Fruit fly (Drosophila melanogaster) whole organism, embryonic: ENCODE results near the gene Mocs1.

Source experiments
- Abd-B ChIP-seq: fragments of 200-800 bp; sonication (Bioruptor generic); optimal IDR thresholded peaks from 2 replicates; lab custom pipeline; 2018; ENCODE audit warnings: missing biosample characterization, mild to moderate bottlenecking, missing genetic modification characterization, moderate library complexity
- Atf-2 ChIP-seq: fragments of 200-800 bp; sonication (Bioruptor generic); optimal IDR thresholded peaks from 2 replicates; lab custom pipeline; 2016; ENCODE audit warnings: missing biosample characterization, missing genetic modification characterization
- CG1024 ChIP-seq: fragments of 200-800 bp; sonication (Bioruptor generic); IDR thresholded peaks from 2 replicates; pipeline ENCODE4 v1.3.6; 2022; ENCODE audit warnings: missing biosample characterization, missing genetic modification characterization
- CG10654 ChIP-seq: fragments of 200-800 bp; sonication (Bioruptor generic); optimal IDR thresholded peaks from 2 replicates; lab custom pipeline; 2016; ENCODE audit warnings: missing biosample characterization, missing genetic modification characterization
- CG11504 ChIP-seq: fragments of 200-800 bp; sonication (Bioruptor generic); optimal IDR thresholded peaks from 3 replicates; lab custom pipeline; 2019; ENCODE audit warnings: missing biosample characterization, mild to moderate bottlenecking, missing genetic modification characterization, moderate library complexity
- CG13424 ChIP-seq: fragments of 200-800 bp; sonication (Bioruptor generic); optimal IDR thresholded peaks from 2 replicates; lab custom pipeline; 2019; ENCODE audit warnings: missing biosample characterization, mild to moderate bottlenecking, missing genetic modification characterization, moderate library complexity
- CG14860 ChIP-seq: fragments of 200-800 bp; sonication (Bioruptor generic); IDR thresholded peaks from 3 replicates; pipeline ENCODE4 v1.3.6; 2022; ENCODE audit warnings: missing biosample characterization, missing genetic modification characterization; ENCODE audit not compliant: partially characterized antibody
- CG16863 ChIP-seq: fragments of 200-800 bp; sonication (Bioruptor generic); optimal IDR thresholded peaks from 3 replicates; lab custom pipeline; 2016; ENCODE audit warnings: missing biosample characterization, missing genetic modification characterization
- CG17385 ChIP-seq: fragments of 200-800 bp; sonication (Bioruptor generic); optimal IDR thresholded peaks from 3 replicates; lab custom pipeline; 2018; ENCODE audit warnings: missing biosample characterization, mild to moderate bottlenecking, missing genetic modification characterization
- CG17612 ChIP-seq: fragments of 200-800 bp; sonication (Bioruptor generic); IDR thresholded peaks from 2 replicates; pipeline ENCODE4 v1.3.6; 2022; ENCODE audit warnings: missing biosample characterization, missing genetic modification characterization
- CG17912 ChIP-seq: fragments of 200-800 bp; sonication (Bioruptor generic); optimal IDR thresholded peaks from 2 replicates; lab custom pipeline; 2018; ENCODE audit warnings: missing biosample characterization, mild to moderate bottlenecking, missing genetic modification characterization
- CG2116 ChIP-seq: fragments of 200-800 bp; sonication (Bioruptor generic); optimal IDR thresholded peaks from 3 replicates; lab custom pipeline; 2018; ENCODE audit warnings: missing biosample characterization, mild to moderate bottlenecking, missing genetic modification characterization
- CG30431 ChIP-seq: fragments of 200-800 bp; sonication (Bioruptor generic); optimal IDR thresholded peaks from 2 replicates; lab custom pipeline; 2017; ENCODE audit warnings: missing biosample characterization, missing genetic modification characterization
- CG34422 ChIP-seq: fragments of 200-800 bp; sonication (Bioruptor generic); IDR thresholded peaks from 3 replicates; pipeline ENCODE4 v1.3.6; 2022; ENCODE audit warnings: missing biosample characterization, missing genetic modification characterization
- CG7786 ChIP-seq: fragments of 200-800 bp; sonication (Bioruptor generic); optimal IDR thresholded peaks from 2 replicates; lab custom pipeline; 2016; ENCODE audit warnings: missing biosample characterization, missing genetic modification characterization
- CG8924 ChIP-seq: fragments of 200-800 bp; optimal IDR thresholded peaks from 3 replicates; lab custom pipeline; 2019; ENCODE audit warnings: missing biosample characterization, mild to moderate bottlenecking, missing genetic modification characterization, moderate library complexity
- Chrac-16 ChIP-seq: fragments of 200-800 bp; sonication (Bioruptor generic); optimal IDR thresholded peaks from 3 replicates; lab custom pipeline; 2016; ENCODE audit warnings: missing biosample characterization, missing genetic modification characterization
- GATAe ChIP-seq: fragments of 200-800 bp; sonication (Bioruptor generic); conservative IDR thresholded peaks from 2 replicates; pipeline ENCODE4 v1.3.6; 2022; ENCODE audit warnings: missing biosample characterization, missing genetic modification characterization
- HLH3B ChIP-seq: fragments of 200-800 bp; sonication (Bioruptor generic); IDR thresholded peaks from 2 replicates; pipeline ENCODE4 v1.3.6; 2022; ENCODE audit warnings: missing biosample characterization, missing genetic modification characterization
- HLH4C ChIP-seq: fragments of 200-800 bp; sonication (Bioruptor generic); IDR thresholded peaks from 3 replicates; pipeline ENCODE4 v1.3.6; 2022; ENCODE audit warnings: missing biosample characterization, missing genetic modification characterization; ENCODE audit not compliant: partially characterized antibody
- HmgD ChIP-seq: fragments of 200-800 bp; sonication (Bioruptor generic); optimal IDR thresholded peaks from 3 replicates; lab custom pipeline; 2016; ENCODE audit warnings: missing biosample characterization, missing genetic modification characterization
- Kr ChIP-seq: fragments of 200-800 bp; sonication (Bioruptor generic); optimal IDR thresholded peaks from 2 replicates; lab custom pipeline; 2017; ENCODE audit warnings: missing biosample characterization, mild to moderate bottlenecking, missing genetic modification characterization
- Lhr ChIP-seq: fragments of 200-800 bp; sonication (Bioruptor generic); optimal IDR thresholded peaks from 3 replicates; lab custom pipeline; 2017; ENCODE audit warnings: mild to moderate bottlenecking, missing biosample characterization, missing genetic modification reagents, missing genetic modification characterization
- MTF-1 ChIP-seq: fragments of 200-800 bp; sonication (Bioruptor generic); optimal IDR thresholded peaks from 2 replicates; lab custom pipeline; 2018; ENCODE audit warnings: missing biosample characterization, mild to moderate bottlenecking, missing genetic modification characterization, borderline replicate concordance
- NFAT ChIP-seq: fragments of 200-800 bp; sonication (Bioruptor generic); IDR thresholded peaks from 2 replicates; pipeline ENCODE4 v1.3.6; 2022; ENCODE audit warnings: missing biosample characterization, missing genetic modification characterization
- NfI ChIP-seq: fragments of 200-800 bp; sonication (Bioruptor generic); optimal IDR thresholded peaks from 3 replicates; lab custom pipeline; 2018; ENCODE audit warnings: missing biosample characterization, mild to moderate bottlenecking, missing genetic modification characterization, moderate library complexity
- Rfx ChIP-seq: fragments of 200-800 bp; sonication (Bioruptor generic); IDR thresholded peaks from 2 replicates; pipeline ENCODE4 v1.3.6; 2022; ENCODE audit warnings: missing biosample characterization, missing genetic modification characterization
- Ssrp ChIP-seq: fragments of 200-800 bp; sonication (Bioruptor generic); optimal IDR thresholded peaks from 2 replicates; lab custom pipeline; 2018; ENCODE audit warnings: missing biosample characterization, mild to moderate bottlenecking, missing genetic modification characterization, moderate library complexity
- Xrp1 ChIP-seq: fragments of 200-800 bp; sonication (Bioruptor generic); IDR thresholded peaks from 2 replicates; pipeline ENCODE4 v1.3.6; 2022; ENCODE audit warnings: missing biosample characterization, missing genetic modification characterization
- ara ChIP-seq: fragments of 200-800 bp; sonication (Bioruptor generic); IDR thresholded peaks from 2 replicates; pipeline ENCODE4 v1.3.6; 2022; ENCODE audit warnings: missing biosample characterization, missing genetic modification characterization
- ase ChIP-seq: fragments of 200-800 bp; sonication (Bioruptor generic); IDR thresholded peaks from 3 replicates; pipeline ENCODE4 v1.3.6; 2022; ENCODE audit warnings: missing biosample characterization, missing genetic modification characterization
- bbx ChIP-seq: fragments of 200-800 bp; sonication (Bioruptor generic); IDR thresholded peaks from 2 replicates; pipeline ENCODE4 v1.3.6; 2022; ENCODE audit warnings: missing biosample characterization, missing genetic modification characterization; ENCODE audit not compliant: partially characterized antibody
- chinmo ChIP-seq: fragments of 200-800 bp; sonication (Bioruptor generic); IDR thresholded peaks from 4 replicates; pipeline ENCODE4 v1.3.6; 2022; ENCODE audit warnings: missing biosample characterization, missing genetic modification characterization; ENCODE audit not compliant: partially characterized antibody
- ci ChIP-seq: fragments of 200-800 bp; sonication (Bioruptor generic); IDR thresholded peaks from 3 replicates; pipeline ENCODE4 v1.3.6; 2022; ENCODE audit warnings: missing biosample characterization, missing genetic modification characterization
- croc ChIP-seq: fragments of 200-800 bp; sonication (Bioruptor generic); conservative IDR thresholded peaks from 3 replicates; pipeline ENCODE4 v1.3.6; 2022; ENCODE audit warnings: missing biosample characterization, missing genetic modification characterization
- eve ChIP-seq, 2 experiments: fragments of >200 bp; optimal IDR thresholded peaks; 2 replicates each; lab custom pipeline; 2017; ENCODE audit warnings: missing biosample characterization in 2 of 2, missing genetic modification characterization in 2 of 2
- fd3F ChIP-seq: fragments of 200-800 bp; sonication (Bioruptor generic); optimal IDR thresholded peaks from 2 replicates; lab custom pipeline; 2018; ENCODE audit warnings: missing biosample characterization, mild to moderate bottlenecking, missing genetic modification characterization, moderate library complexity
- fru ChIP-seq: fragments of >200 bp; optimal IDR thresholded peaks from 2 replicates; lab custom pipeline; 2017
- gcm ChIP-seq: fragments of 200-800 bp; sonication (Bioruptor generic); optimal IDR thresholded peaks from 2 replicates; lab custom pipeline; 2019; ENCODE audit warnings: missing biosample characterization, mild to moderate bottlenecking, missing genetic modification characterization, moderate library complexity
- gfzf ChIP-seq: fragments of 200-800 bp; sonication (Bioruptor generic); optimal IDR thresholded peaks from 2 replicates; lab custom pipeline; 2016; ENCODE audit warnings: missing biosample characterization, mild to moderate bottlenecking, missing genetic modification characterization, moderate library complexity
- gro ChIP-seq: fragments of 200-800 bp; sonication (Bioruptor generic); optimal IDR thresholded peaks from 2 replicates; lab custom pipeline; 2016; ENCODE audit warnings: missing biosample characterization, missing genetic modification characterization
- her ChIP-seq: fragments of 200-800 bp; sonication (Bioruptor generic); optimal IDR thresholded peaks from 2 replicates; lab custom pipeline; 2016; ENCODE audit warnings: missing biosample characterization, missing genetic modification characterization
- kay ChIP-seq: fragments of 200-800 bp; sonication (Bioruptor generic); optimal IDR thresholded peaks from 2 replicates; lab custom pipeline; 2016; ENCODE audit warnings: missing biosample characterization, missing genetic modification characterization
- klu ChIP-seq: fragments of 200-800 bp; sonication (Bioruptor generic); IDR thresholded peaks from 2 replicates; pipeline ENCODE4 v1.3.6; 2022; ENCODE audit warnings: missing biosample characterization, missing genetic modification characterization
- lov ChIP-seq, 2 experiments: fragments of 200-800 bp in 1 of 2; fragments of >200 bp in 1 of 2; sonication (Bioruptor generic) in 1 of 2; IDR thresholded peaks in 1 of 2; optimal IDR thresholded peaks in 1 of 2; 2 replicates in 1 of 2; 3 replicates in 1 of 2; pipeline versions ENCODE4 v1.3.6 to Lab custom; 2017 to 2022; ENCODE audit warnings: missing biosample characterization in 1 of 2, missing genetic modification characterization in 1 of 2
- onecut ChIP-seq: fragments of 200-800 bp; sonication (Bioruptor generic); IDR thresholded peaks from 2 replicates; pipeline ENCODE4 v1.3.6; 2022; ENCODE audit warnings: missing biosample characterization, missing genetic modification characterization
- peb ChIP-seq: fragments of 200-800 bp; sonication (Bioruptor generic); IDR thresholded peaks from 2 replicates; pipeline ENCODE4 v1.3.6; 2022; ENCODE audit warnings: missing biosample characterization, missing genetic modification characterization
- repo ChIP-seq: fragments of 200-800 bp; sonication (Bioruptor generic); optimal IDR thresholded peaks from 2 replicates; lab custom pipeline; 2016; ENCODE audit warnings: missing biosample characterization, missing genetic modification characterization
- so ChIP-seq: fragments of 200-800 bp; sonication (Bioruptor generic); IDR thresholded peaks from 3 replicates; pipeline ENCODE4 v1.3.6; 2022; ENCODE audit warnings: missing biosample characterization, missing genetic modification characterization
- ttk ChIP-seq: fragments of 200-800 bp; sonication (Bioruptor generic); IDR thresholded peaks from 2 replicates; pipeline ENCODE4 v2.1.2; 2022; ENCODE audit warnings: missing biosample characterization, missing genetic modification characterization
- z ChIP-seq: fragments of 200-800 bp; sonication (Bioruptor generic); IDR thresholded peaks from 3 replicates; pipeline ENCODE4 v1.3.6; 2022; ENCODE audit warnings: missing biosample characterization, missing genetic modification characterization

Mocs1 gene

DNA sequence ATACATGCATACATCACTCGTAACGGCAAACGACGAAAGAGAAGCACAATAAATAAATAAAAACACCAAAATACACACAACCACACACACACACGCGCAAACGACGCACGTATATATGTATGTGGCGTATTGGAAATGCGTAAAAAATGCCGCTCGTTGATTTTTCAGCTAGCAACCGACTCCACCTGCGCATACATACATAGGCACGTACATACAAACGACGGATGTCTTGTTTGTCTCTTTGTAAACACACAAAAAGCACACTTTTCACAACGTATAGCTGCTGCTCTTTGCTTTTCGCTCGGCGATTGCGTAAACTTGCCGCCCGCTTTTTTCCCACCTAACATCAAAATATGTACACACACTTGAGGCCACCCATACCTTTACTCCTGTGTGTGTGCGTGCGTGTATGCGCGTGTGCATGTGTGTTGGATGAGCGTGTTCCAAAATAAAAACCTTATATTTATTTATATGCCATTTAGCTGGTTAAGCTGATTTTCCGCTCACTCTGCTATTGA, 49.6 kb downstream of the Mocs1 start (continued):
- TF ChIP-seq ara (no peak), peb (GFP tag; lab: Robert Waterston, UW) (no peak), bbx (GFP tag; lab: Robert Waterston, UW) (no peak), CG14860 (no peak), CG17912 (peak; percentile 5), CG7786 (no peak), ase (GFP tag; lab: Robert Waterston, UW) (no peak), Abd-B (GFP tag; lab: Kevin White, UChicago) (no peak), NFAT (GFP tag; lab: Robert Waterston, UW) (peak; percentile 6; the same call in 1 of the 2 replicates), Chrac-16 (GFP tag; lab: Kevin White, UChicago) (no peak), CG34422 (GFP tag; lab: Robert Waterston, UW) (peak; percentile 58; the same call in 1 of the 3 replicates), CG13424 (tag; lab: Kevin White, UChicago) (peak; percentile 38), Kr (GFP tag; lab: Kevin White, UChicago) (no peak), kay (GFP tag; lab: Kevin White, UChicago) (no peak), gro (GFP tag; lab: Kevin White, UChicago) (no peak), eve (GFP tag; optimal IDR thresholded peaks at IDR 0.05; lab: Kevin White, UChicago) (no peak), repo (GFP tag; lab: Kevin White, UChicago) (peak; percentile 14), chinmo (peak; percentile 33; the same call in 1 of the 4 replicates), CG10654 (GFP tag; lab: Kevin White, UChicago) (no peak), croc (no peak), CG2116 (no peak), CG8924 (tag; lab: Kevin White, UChicago) (peak; percentile 46), CG11504 (tag; lab: Kevin White, UChicago) (no peak), ttk (GFP tag; lab: Robert Waterston, UW) (no peak), Lhr (GFP tag; lab: Kevin White, UChicago) (no peak), gfzf (GFP tag; lab: Kevin White, UChicago) (no peak), Atf-2 (GFP tag; lab: Kevin White, UChicago) (no peak), fd3F (GFP tag; lab: Kevin White, UChicago) (no peak), Ssrp (tag; lab: Kevin White, UChicago) (no peak), her (GFP tag; lab: Kevin White, UChicago) (no peak), CG16863 (no peak), CG30431 (GFP tag; lab: Kevin White, UChicago) (no peak), CG1024 (GFP tag; lab: Robert Waterston, UW) (no peak; the same call in 1 of the 2 replicates), z (peak; percentile 40; the same call in 1 of the 3 replicates), Xrp1 (GFP tag; lab: Robert Waterston, UW) (no peak; the same call in 1 of the 2 replicates), klu (GFP tag; lab: Robert Waterston, UW) (no peak), MTF-1 (GFP tag; lab: Kevin White, UChicago) (peak; percentile 46), gcm (GFP tag; lab: Kevin White, UChicago) (peak; percentile 45), fru (lab: Kevin White, UChicago) (no peak), NfI (GFP tag; lab: Kevin White, UChicago) (no peak), HLH3B (GFP tag; lab: Robert Waterston, UW) (no peak), lov (optimal IDR thresholded peaks at IDR 0.05; lab: Kevin White, UChicago) (no peak), lov (GFP tag; IDR thresholded peaks at IDR 0.05; lab: Robert Waterston, UW) (no peak), ci (no peak; the same call in 2 of the 3 replicates), CG17612 (GFP tag; lab: Robert Waterston, UW) (no peak), HmgD (no peak), HLH4C (GFP tag; lab: Robert Waterston, UW) (no peak), GATAe (GFP tag; lab: Robert Waterston, UW) (no peak), Rfx (GFP tag; lab: Robert Waterston, UW) (no peak; the same call in 1 of the 2 replicates), so (GFP tag; lab: Robert Waterston, UW) (no peak), onecut (0 out of 2 replicates have a peak, but pooled peaks have one; percentile 5), CG17385 (GFP tag; lab: Kevin White, UChicago) (no peak)
